Worm (Caenorhabditis elegans): Measurements from ENCODE around the gene T23G7.2.

The T23G7.2 gene

ce11 chrII:9157125-9157524, 15.6 kb downstream of the T23G7.2 start:
- no peak for TF ChIP-seq sptf-1 (tag; optimal IDR thresholded peaks at IDR 0.05)
- TF ChIP-seq pax-3 (tag; optimal IDR thresholded peaks at IDR 0.05), result no peak
- TF ChIP-seq lin-35 (GFP tag; optimal IDR thresholded peaks at IDR 0.05), result peak in 1 of 2 experiments; percentile 3
- no peak for TF ChIP-seq ets-5 (GFP tag; IDR thresholded peaks at IDR 0.05)
- no peak for TF ChIP-seq fkh-4 (tag; optimal IDR thresholded peaks at IDR 0.05; ENCODE audit: borderline replicate concordance)
- TF ChIP-seq unc-130 (tag; optimal IDR thresholded peaks at IDR 0.05), result no peak
- no peak for TF ChIP-seq unc-98 (GFP tag; IDR thresholded peaks at IDR 0.05)
- peak; percentile 5 for TF ChIP-seq tlp-1 (tag; optimal IDR thresholded peaks at IDR 0.05)
- TF ChIP-seq alr-1 (tag; optimal IDR thresholded peaks at IDR 0.05; ENCODE audit: borderline replicate concordance), result no peak
- TF ChIP-seq xbp-1 (tag; optimal IDR thresholded peaks at IDR 0.05), result no peak
- TF ChIP-seq unc-62 (GFP tag; optimal IDR thresholded peaks at IDR 0.05), result no peak
- TF ChIP-seq pag-3 (tag; optimal IDR thresholded peaks at IDR 0.05; ENCODE audit: borderline replicate concordance, insufficient read depth), result no peak
- TF ChIP-seq nhr-47 (tag; optimal IDR thresholded peaks at IDR 0.05), result no peak
- TF ChIP-seq grh-1 (GFP tag; IDR thresholded peaks at IDR 0.05), result no peak
- no peak for TF ChIP-seq efl-3 (GFP tag; optimal IDR thresholded peaks at IDR 0.05)
- TF ChIP-seq pqm-1 (tag; optimal IDR thresholded peaks at IDR 0.05), result peak; percentile 60
- TF ChIP-seq dsc-1 (tag; optimal IDR thresholded peaks at IDR 0.05), result no peak
- TF ChIP-seq C16A3.4 (tag; optimal IDR thresholded peaks at IDR 0.05), result no peak
- no peak for TF ChIP-seq skn-1 (tag; optimal IDR thresholded peaks at IDR 0.05)
- no peak for TF ChIP-seq tbx-2 (tag; optimal IDR thresholded peaks at IDR 0.05)
- TF ChIP-seq mep-1 (tag; optimal IDR thresholded peaks at IDR 0.05), result no peak
- TF ChIP-seq sup-37 (GFP tag; optimal IDR thresholded peaks at IDR 0.05), result no peak
- TF ChIP-seq ceh-8 (GFP tag; optimal IDR thresholded peaks at IDR 0.05), result no peak
- no peak for TF ChIP-seq ceh-90 (tag; optimal IDR thresholded peaks at IDR 0.05)
- peak; percentile 90 for TF ChIP-seq elt-2 (tag; optimal IDR thresholded peaks at IDR 0.05)
- no peak for TF ChIP-seq nhr-19 (GFP tag; conservative IDR thresholded peaks at IDR 0.05)
- no peak for TF ChIP-seq dpl-1 (GFP tag; optimal IDR thresholded peaks at IDR 0.05)
- no peak for TF ChIP-seq nhr-12 (tag; optimal IDR thresholded peaks at IDR 0.05)
- no peak for TF ChIP-seq zag-1 (tag; optimal IDR thresholded peaks at IDR 0.05)
- peak; percentile 18 for TF ChIP-seq nhr-90 (tag; optimal IDR thresholded peaks at IDR 0.05; ENCODE audit: poor library complexity)
- TF ChIP-seq lin-39 (tag; optimal IDR thresholded peaks at IDR 0.05), result no peak
- TF ChIP-seq aly-2 (tag; optimal IDR thresholded peaks at IDR 0.05), result no peak
- TF ChIP-seq nhr-71 (tag; optimal IDR thresholded peaks at IDR 0.05), result peak; percentile 1

- no peak for TF ChIP-seq sup-37 (GFP tag; optimal IDR thresholded peaks at IDR 0.05)
- peak; percentile 24 for TF ChIP-seq nhr-71 (tag; optimal IDR thresholded peaks at IDR 0.05)
- TF ChIP-seq fkh-10 (GFP tag; optimal IDR thresholded peaks at IDR 0.05), result no peak
- no peak for TF ChIP-seq tbx-2 (tag; optimal IDR thresholded peaks at IDR 0.05)
- TF ChIP-seq nhr-90 (tag; optimal IDR thresholded peaks at IDR 0.05; ENCODE audit: poor library complexity), result peak; percentile 18
- peak; percentile 27 for TF ChIP-seq blmp-1 (tag; optimal IDR thresholded peaks at IDR 0.05)
- TF ChIP-seq rnt-1 (tag; optimal IDR thresholded peaks at IDR 0.05), result no peak
- no peak for TF ChIP-seq elt-2 (tag; optimal IDR thresholded peaks at IDR 0.05)
- TF ChIP-seq lin-13 (GFP tag; optimal IDR thresholded peaks at IDR 0.05), result no peak
- TF ChIP-seq nhr-47 (tag; optimal IDR thresholded peaks at IDR 0.05), result no peak
- peak; percentile 49 for TF ChIP-seq aha-1 (tag; optimal IDR thresholded peaks at IDR 0.05)
- no peak for TF ChIP-seq ceh-90 (tag; optimal IDR thresholded peaks at IDR 0.05)
- no peak for TF ChIP-seq unc-98 (GFP tag; IDR thresholded peaks at IDR 0.05)
- TF ChIP-seq fkh-8 (tag; optimal IDR thresholded peaks at IDR 0.05), result no peak
- TF ChIP-seq efl-3 (GFP tag; optimal IDR thresholded peaks at IDR 0.05), result no peak
- peak; percentile 10 for TF ChIP-seq lin-14 (GFP tag; optimal IDR thresholded peaks at IDR 0.05)
- TF ChIP-seq lir-3 (tag; optimal IDR thresholded peaks at IDR 0.05; ENCODE audit: poor library complexity), result no peak
- no peak for TF ChIP-seq ama-1 (optimal IDR thresholded peaks at IDR 0.05)
- no peak for TF ChIP-seq alr-1 (tag; optimal IDR thresholded peaks at IDR 0.05; ENCODE audit: borderline replicate concordance)
- TF ChIP-seq nhr-19 (GFP tag; conservative IDR thresholded peaks at IDR 0.05), result no peak
- TF ChIP-seq ztf-4 (tag; optimal IDR thresholded peaks at IDR 0.05), result no peak
- TF ChIP-seq mep-1 (tag; optimal IDR thresholded peaks at IDR 0.05), result no peak
- TF ChIP-seq fkh-4 (tag; optimal IDR thresholded peaks at IDR 0.05; ENCODE audit: borderline replicate concordance), result no peak
- no peak for TF ChIP-seq snpc-4 (tag; optimal IDR thresholded peaks at IDR 0.05)
- no peak for TF ChIP-seq ceh-88 (GFP tag; IDR thresholded peaks at IDR 0.05)
- no peak for TF ChIP-seq Y116A8C.19 (tag; optimal IDR thresholded peaks at IDR 0.05; ENCODE audit: borderline replicate concordance)
- TF ChIP-seq ceh-8 (GFP tag; optimal IDR thresholded peaks at IDR 0.05), result no peak
- TF ChIP-seq aly-2 (tag; optimal IDR thresholded peaks at IDR 0.05), result no peak
- TF ChIP-seq mab-9 (GFP tag; IDR thresholded peaks at IDR 0.05), result no peak
- peak in 1 of 2 experiments; percentile 19 for TF ChIP-seq lin-35 (GFP tag; optimal IDR thresholded peaks at IDR 0.05)
- TF ChIP-seq ceh-63 (GFP tag; optimal IDR thresholded peaks at IDR 0.05), result no peak
- TF ChIP-seq isw-1 (GFP tag; IDR thresholded peaks at IDR 0.05), result no peak
- TF ChIP-seq C34B4.2 (tag; optimal IDR thresholded peaks at IDR 0.05), result no peak
These were observed 16.5 kb downstream of the T23G7.2 start for ce11 chrII:9156277-9156676.

Measured in whole organism, L1 larva.